Worm (Caenorhabditis elegans) whole organism, L4 larva: ENCODE data around the gene ttr-24.
A peak's percentile ranks its signal among the peaks of the same experiment; 100 is the strongest.

ENCODE experiments used
- F10B5.3 ChIP-seq: sonication (generic microtip); optimal IDR thresholded peaks from 2 replicates; lab custom pipeline; 2016; ENCODE audit warnings: mild to moderate bottlenecking, missing genetic modification characterization, missing compliant biosample characterization
- F26F4.8 ChIP-seq: fragments of 200-800 bp; sonication (Bioruptor generic); conservative IDR thresholded peaks from 2 replicates; pipeline ENCODE4 v1.3.6; 2022; ENCODE audit warnings: missing genetic modification characterization, missing compliant biosample characterization
- F44E2.7 ChIP-seq: fragments of 200-800 bp; sonication (Bioruptor generic); IDR thresholded peaks from 2 replicates; pipeline ENCODE4 v2.1.2; 2022; ENCODE audit warnings: missing genetic modification characterization, missing compliant biosample characterization
- R02D3.7 ChIP-seq: fragments of 150-350 bp; sonication (generic microtip); optimal IDR thresholded peaks from 3 replicates; lab custom pipeline; 2014; ENCODE audit warnings: missing biosample characterization, missing genetic modification characterization
- ZK546.5 ChIP-seq, 2 experiments: sonication (generic microtip); optimal IDR thresholded peaks; 2 replicates each; lab custom pipeline; 2017; ENCODE audit warnings: missing biosample characterization in 2 of 2, missing genetic modification characterization in 2 of 2
- aha-1 ChIP-seq: fragments of 150-350 bp; peaks from one replicate; lab custom pipeline; 2014; ENCODE audit warnings: missing biosample characterization, missing genetic modification characterization
- ctbp-1 ChIP-seq: fragments of 200-800 bp; sonication (Bioruptor generic); IDR thresholded peaks from 2 replicates; pipeline ENCODE4 v1.3.6; 2022; ENCODE audit warnings: missing genetic modification reagents, missing genetic modification characterization, missing compliant biosample characterization
- daf-16 ChIP-seq, 3 experiments: sonication (generic microtip); optimal IDR thresholded peaks; 2 replicates each; lab custom pipeline; 2016 to 2017; ENCODE audit warnings: missing genetic modification characterization in 3 of 3, missing genetic modification reagents in 3 of 3, mild to moderate bottlenecking in 2 of 3, missing compliant biosample characterization in 2 of 3, missing biosample characterization in 1 of 3, moderate library complexity in 1 of 3
- daf-19 ChIP-seq: fragments of 200-800 bp; sonication (Bioruptor generic); conservative IDR thresholded peaks from 2 replicates; pipeline ENCODE4 v1.3.6; 2022; ENCODE audit warnings: missing genetic modification characterization, missing compliant biosample characterization
- daf-8 ChIP-seq: fragments of 200-800 bp; sonication (Bioruptor generic); IDR thresholded peaks from 2 replicates; pipeline ENCODE4 v1.3.6; 2022; ENCODE audit warnings: missing genetic modification characterization, missing compliant biosample characterization
- dmd-6 ChIP-seq: fragments of 200-800 bp; sonication (Bioruptor generic); IDR thresholded peaks from 2 replicates; pipeline ENCODE4 v1.3.6; 2022; ENCODE audit warnings: missing genetic modification reagents, missing genetic modification characterization, missing compliant biosample characterization
- dpl-1 ChIP-seq: fragments of 150-350 bp; optimal IDR thresholded peaks from 2 replicates; lab custom pipeline; 2014; ENCODE audit warnings: missing biosample characterization, missing genetic modification reagents, missing genetic modification characterization
- duxl-1 ChIP-seq: sonication (generic microtip); optimal IDR thresholded peaks from 2 replicates; lab custom pipeline; 2016; ENCODE audit warnings: mild to moderate bottlenecking, missing genetic modification characterization, moderate library complexity, missing compliant biosample characterization; ENCODE audit not compliant: poor library complexity
- dve-1 ChIP-seq: sonication (generic microtip); optimal IDR thresholded peaks from 2 replicates; lab custom pipeline; 2017; ENCODE audit warnings: antibody characterized with exemption, mild to moderate bottlenecking, missing genetic modification characterization, missing compliant biosample characterization; ENCODE audit not compliant: insufficient read depth
- hlh-11 ChIP-seq: fragments of 200-800 bp; sonication (Bioruptor generic); optimal IDR thresholded peaks from 2 replicates; lab custom pipeline; 2018; ENCODE audit warnings: mild to moderate bottlenecking, missing genetic modification characterization, missing compliant biosample characterization
- hlh-30 ChIP-seq: sonication (generic microtip); optimal IDR thresholded peaks from 2 replicates; lab custom pipeline; 2017; ENCODE audit warnings: antibody characterized with exemption, mild to moderate bottlenecking, missing genetic modification characterization, missing compliant biosample characterization; ENCODE audit not compliant: insufficient read depth
- hmg-1.1 ChIP-seq: fragments of 200-800 bp; sonication (Bioruptor generic); IDR thresholded peaks from 2 replicates; pipeline ENCODE4 v1.3.6; 2022; ENCODE audit warnings: missing genetic modification reagents, missing genetic modification characterization, missing compliant biosample characterization
- lin-1 ChIP-seq: fragments of 200-800 bp; sonication (Bioruptor generic); IDR thresholded peaks from 2 replicates; pipeline ENCODE4 v1.3.6; 2022; ENCODE audit warnings: missing genetic modification reagents, missing genetic modification characterization, missing compliant biosample characterization
- lin-13 ChIP-seq: fragments of 150-350 bp; optimal IDR thresholded peaks from 2 replicates; lab custom pipeline; 2014; ENCODE audit warnings: missing biosample characterization, missing genetic modification reagents, missing genetic modification characterization
- lin-29 ChIP-seq: fragments of 200-800 bp; sonication (Bioruptor generic); IDR thresholded peaks from 2 replicates; pipeline ENCODE4 v1.3.6; 2022; ENCODE audit warnings: missing genetic modification reagents, missing genetic modification characterization, missing compliant biosample characterization
- lin-38 ChIP-seq: fragments of 200-800 bp; sonication (Bioruptor generic); IDR thresholded peaks from 2 replicates; pipeline ENCODE4 v1.3.6; 2022; ENCODE audit warnings: missing genetic modification reagents, missing genetic modification characterization, missing compliant biosample characterization
- lsy-2 ChIP-seq, 2 experiments: fragments of 150-350 bp in 1 of 2; sonication (generic microtip) in 1 of 2; optimal IDR thresholded peaks; 2 replicates each; lab custom pipeline; 2014 to 2017; ENCODE audit warnings: missing biosample characterization in 2 of 2, missing genetic modification characterization in 2 of 2
- madf-5 ChIP-seq, 2 experiments: fragments of 200-800 bp; sonication (Bioruptor generic); IDR thresholded peaks; 2 replicates each; pipeline ENCODE4 v1.3.6; 2022; ENCODE audit warnings: missing compliant biosample characterization in 2 of 2, missing genetic modification characterization in 2 of 2
- mes-2 ChIP-seq: sonication (generic microtip); optimal IDR thresholded peaks from 2 replicates; lab custom pipeline; 2016; ENCODE audit warnings: missing genotype, mild to moderate bottlenecking, missing genetic modification characterization, missing compliant biosample characterization; ENCODE audit not compliant: poor library complexity, severe bottlenecking
- nhr-28 ChIP-seq: fragments of 150-350 bp; optimal IDR thresholded peaks from 2 replicates; lab custom pipeline; 2014; ENCODE audit warnings: missing biosample characterization, missing genetic modification characterization
- nhr-76 ChIP-seq: fragments of 150-350 bp; optimal IDR thresholded peaks from 2 replicates; lab custom pipeline; 2014; ENCODE audit warnings: missing biosample characterization, missing genetic modification characterization
- nhr-77 ChIP-seq: fragments of 150-350 bp; optimal IDR thresholded peaks from 2 replicates; lab custom pipeline; 2014; ENCODE audit warnings: missing biosample characterization, missing genetic modification characterization
- php-3 ChIP-seq: fragments of 200-800 bp; sonication (Bioruptor generic); IDR thresholded peaks from 2 replicates; pipeline ENCODE4 v1.3.6; 2022; ENCODE audit warnings: missing genetic modification reagents, missing genetic modification characterization, missing compliant biosample characterization
- pqm-1 ChIP-seq: sonication (generic microtip); optimal IDR thresholded peaks from 2 replicates; lab custom pipeline; 2017; ENCODE audit warnings: missing biosample characterization, missing genetic modification characterization
- snpc-1.2 ChIP-seq: fragments of 200-800 bp; sonication (Bioruptor generic); IDR thresholded peaks from 2 replicates; pipeline ENCODE4 v1.3.6; 2022; ENCODE audit warnings: missing genetic modification reagents, missing genetic modification characterization, missing compliant biosample characterization

ttr-24 gene

DNA sequence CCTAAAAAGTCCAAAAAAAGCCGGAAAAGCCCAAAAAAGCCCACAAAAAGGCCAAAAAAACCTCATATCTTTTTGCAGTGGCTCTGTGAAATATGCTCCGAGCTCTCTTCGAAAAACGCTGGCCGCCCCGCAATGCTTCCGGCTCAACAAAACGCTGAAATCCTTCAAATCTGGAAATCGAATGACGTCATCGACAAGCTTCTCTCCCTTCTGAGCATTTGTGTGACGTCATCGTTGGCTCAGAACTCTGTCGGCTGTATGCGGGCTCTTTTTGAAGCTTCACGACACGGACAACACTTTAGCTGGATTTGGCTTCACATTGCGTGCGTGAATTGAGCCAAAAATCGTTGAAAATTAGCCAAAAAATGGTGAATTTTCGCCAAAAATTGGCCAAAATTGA lies 20.4 kb downstream of the ttr-24 start:
- TF ChIP-seq daf-8 (GFP tag; lab: Robert Waterston, UW) = no peak
- TF ChIP-seq lin-1 (GFP tag; lab: Robert Waterston, UW) = no peak
- no peak for TF ChIP-seq dmd-6 (GFP tag; lab: Robert Waterston, UW)
- TF ChIP-seq aha-1 = no peak
- TF ChIP-seq snpc-1.2 = no peak
- TF ChIP-seq duxl-1 (tag; lab: Kevin White, UChicago) = no peak
- no peak for TF ChIP-seq nhr-28 (tag; lab: Kevin White, UChicago)
- TF ChIP-seq lin-29 = no peak
- TF ChIP-seq madf-5 (GFP tag; IDR thresholded peaks at IDR 0.05; lab: Robert Waterston, UW) = no peak
- TF ChIP-seq dve-1 (tag; lab: Kevin White, UChicago) = no peak

DNA sequence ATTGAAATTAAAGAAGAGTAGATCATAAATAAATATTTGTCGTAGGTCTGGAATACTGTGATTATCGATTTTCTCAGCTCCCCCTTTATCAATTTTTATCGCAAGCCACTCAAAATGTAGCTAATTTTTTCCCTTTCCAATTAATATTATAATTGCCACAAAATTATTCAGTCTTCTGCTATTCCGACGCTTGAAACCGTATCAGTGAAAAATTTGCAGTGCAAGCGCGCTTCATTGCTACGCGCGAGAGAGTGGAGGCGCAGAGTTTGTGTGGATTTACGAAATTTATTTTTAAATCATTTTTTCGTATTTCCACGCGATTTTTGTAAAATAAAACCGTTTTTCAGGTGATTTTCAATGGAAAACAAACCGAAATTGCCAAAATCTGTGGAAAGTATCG lies 22.8 kb downstream of the ttr-24 start, which contains the start of gene ints-5:
ints-5 (plus strand) TSS at position 348 of the 400 bp plus-strand sequence.
- peak; percentile 62 for TF ChIP-seq lin-13 (GFP tag; lab: Kevin White, UChicago)
- peak; percentile 55 for TF ChIP-seq dpl-1 (GFP tag; lab: Kevin White, UChicago)
- no peak for TF ChIP-seq ZK546.5 (tag; optimal IDR thresholded peaks at IDR 0.05; lab: Kevin White, UChicago)
- peak; percentile 32 for TF ChIP-seq nhr-28 (tag; lab: Kevin White, UChicago)
- peak; percentile 61 for TF ChIP-seq mes-2 (tag; lab: Kevin White, UChicago)
- TF ChIP-seq lin-38 (GFP tag; lab: Robert Waterston, UW) = peak; percentile 96
- peak; percentile 79 for TF ChIP-seq aha-1
- peak; percentile 12 for TF ChIP-seq hlh-30 (tag; lab: Kevin White, UChicago)
- no peak for TF ChIP-seq daf-8 (GFP tag; lab: Robert Waterston, UW)
- peak in 1 of 2 experiments; percentile 68 for TF ChIP-seq lsy-2 (tag; optimal IDR thresholded peaks at IDR 0.05; lab: Kevin White, UChicago)
- TF ChIP-seq R02D3.7 = peak; percentile 55
- no peak for TF ChIP-seq F26F4.8 (GFP tag; lab: Robert Waterston, UW)
- TF ChIP-seq daf-16 (GFP tag; optimal IDR thresholded peaks at IDR 0.05; lab: Kevin White, UChicago) = no peak
- TF ChIP-seq daf-16 (tag; optimal IDR thresholded peaks at IDR 0.05; lab: Kevin White, UChicago) = peak; percentile 11
- TF ChIP-seq hlh-11 (tag; lab: Kevin White, UChicago) = peak; percentile 10
- no peak for TF ChIP-seq daf-19 (GFP tag; lab: Robert Waterston, UW)
- peak; percentile 4 for TF ChIP-seq dve-1 (tag; lab: Kevin White, UChicago)

- no peak for TF ChIP-seq hmg-1.1 (GFP tag; lab: Robert Waterston, UW)
These were observed 32.0 kb downstream of the ttr-24 start, which contains the start of gene hmit-1.2 for ce11 chrV:18524460-18524859. hmit-1.2 (plus strand) TSS chrV:18524760.

DNA sequence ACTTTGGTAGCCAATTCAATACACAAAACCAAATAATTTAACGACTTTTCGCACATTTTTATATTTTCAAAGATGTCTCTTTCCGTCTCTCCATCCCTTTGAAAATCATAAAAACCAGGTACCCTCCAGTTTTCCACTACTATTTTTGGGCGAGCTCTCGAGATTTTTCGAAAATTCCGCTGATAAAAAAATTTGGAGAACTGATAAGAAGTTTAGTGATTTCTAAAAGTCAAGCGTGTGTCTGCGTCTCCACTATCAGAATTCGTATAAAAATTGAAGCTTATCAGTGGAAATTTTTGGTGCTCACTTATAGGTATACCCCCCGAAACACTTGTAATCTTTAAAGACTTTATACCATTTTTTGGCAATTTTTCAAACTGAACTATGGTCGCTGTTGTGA lies 39.9 kb downstream of the ttr-24 start, which contains the start of gene hmit-1.1:
hmit-1.1 (plus strand) TSS at position 294 of the 400 bp plus-strand sequence.
- TF ChIP-seq F10B5.3 (tag; lab: Kevin White, UChicago) (no peak), nhr-76 (no peak), nhr-28 (tag; lab: Kevin White, UChicago) (peak; percentile 52), daf-16 (GFP tag; optimal IDR thresholded peaks at IDR 0.05; lab: Kevin White, UChicago) (no peak), daf-16 (tag; optimal IDR thresholded peaks at IDR 0.05; lab: Kevin White, UChicago) (peak; percentile 74), nhr-77 (tag; lab: Kevin White, UChicago) (peak; percentile 33), dve-1 (tag; lab: Kevin White, UChicago) (peak; percentile 62), hlh-11 (tag; lab: Kevin White, UChicago) (peak; percentile 68), php-3 (GFP tag; lab: Robert Waterston, UW) (peak; percentile 86), dpl-1 (GFP tag; lab: Kevin White, UChicago) (no peak), pqm-1 (tag; lab: Kevin White, UChicago) (peak; percentile 76), F44E2.7 (GFP tag; lab: Robert Waterston, UW) (no peak), dmd-6 (GFP tag; lab: Robert Waterston, UW) (peak; percentile 83), ctbp-1 (GFP tag; lab: Robert Waterston, UW) (no peak), hmg-1.1 (GFP tag; lab: Robert Waterston, UW) (no peak)
